Worm (Caenorhabditis elegans) whole organism, L1 larva: Measurements from ENCODE around the gene K01G12.3.

Source experiments
- aha-1 ChIP-seq: fragments of 150-350 bp; optimal IDR thresholded peaks from 2 replicates; lab custom pipeline; 2014; ENCODE audit warnings: missing biosample characterization, missing genetic modification characterization
- aly-2 ChIP-seq: fragments of 150-350 bp; optimal IDR thresholded peaks from 2 replicates; lab custom pipeline; 2014; ENCODE audit warnings: missing biosample characterization, missing genetic modification characterization
- ama-1 ChIP-seq: fragments of 150-350 bp; optimal IDR thresholded peaks from 2 replicates; lab custom pipeline; 2014
- ceh-63 ChIP-seq: fragments of 200-800 bp; sonication (Bioruptor generic); optimal IDR thresholded peaks from 2 replicates; lab custom pipeline; 2018; ENCODE audit warnings: mild to moderate bottlenecking, missing genetic modification characterization, missing compliant biosample characterization
- ceh-82 ChIP-seq, 3 experiments: fragments of 150-350 bp in 1 of 3; sonication (generic microtip) in 2 of 3; optimal IDR thresholded peaks; 2 replicates each; lab custom pipeline; 2014 to 2017; ENCODE audit warnings: missing biosample characterization in 3 of 3, missing genetic modification characterization in 3 of 3
- ceh-88 ChIP-seq: fragments of 200-800 bp; sonication (Bioruptor generic); IDR thresholded peaks from 2 replicates; pipeline ENCODE4 v1.3.6; 2022; ENCODE audit warnings: missing genetic modification characterization, missing compliant biosample characterization
- ceh-90 ChIP-seq: sonication (generic microtip); optimal IDR thresholded peaks from 2 replicates; lab custom pipeline; 2016; ENCODE audit warnings: missing genetic modification characterization, missing compliant biosample characterization
- ces-1 ChIP-seq: fragments of 150-350 bp; optimal IDR thresholded peaks from 2 replicates; lab custom pipeline; 2014; ENCODE audit warnings: missing biosample characterization, missing genetic modification reagents, missing genetic modification characterization
- dpl-1 ChIP-seq, 3 experiments: fragments of 150-350 bp in 2 of 3; sonication (generic microtip) in 1 of 3; optimal IDR thresholded peaks; 2 replicates each; lab custom pipeline; 2014 to 2017; ENCODE audit warnings: missing biosample characterization in 3 of 3, missing genetic modification characterization in 3 of 3, missing genetic modification reagents in 3 of 3
- dsc-1 ChIP-seq: sonication (generic microtip); optimal IDR thresholded peaks from 2 replicates; lab custom pipeline; 2016; ENCODE audit warnings: mild to moderate bottlenecking, missing genetic modification characterization, missing compliant biosample characterization
- efl-3 ChIP-seq: fragments of 200-800 bp; sonication (Bioruptor generic); optimal IDR thresholded peaks from 2 replicates; lab custom pipeline; 2018; ENCODE audit warnings: mild to moderate bottlenecking, missing genetic modification characterization, missing compliant biosample characterization
- egl-13 ChIP-seq: sonication (generic microtip); optimal IDR thresholded peaks from 2 replicates; lab custom pipeline; 2016; ENCODE audit warnings: missing genotype, missing genetic modification reagents, missing genetic modification characterization, missing compliant biosample characterization
- egl-27 ChIP-seq, 2 experiments: fragments of 150-350 bp in 1 of 2; sonication (generic microtip); optimal IDR thresholded peaks; 3 replicates each; lab custom pipeline; 2017 to 2018; ENCODE audit warnings: missing biosample characterization in 2 of 2, missing genetic modification characterization in 2 of 2, missing genetic modification reagents in 2 of 2
- elt-3 ChIP-seq, 6 experiments: fragments of 150-350 bp in 1 of 6; sonication (generic microtip); optimal IDR thresholded peaks; 2 replicates each; lab custom pipeline; 2017 to 2018; ENCODE audit warnings: missing biosample characterization in 6 of 6, missing genetic modification characterization in 6 of 6, inconsistent platforms in 1 of 6
- ets-5 ChIP-seq: fragments of 200-800 bp; sonication (Bioruptor generic); IDR thresholded peaks from 2 replicates; pipeline ENCODE4 v1.3.6; 2022; ENCODE audit warnings: missing genetic modification characterization, missing compliant biosample characterization
- fkh-4 ChIP-seq: sonication (generic microtip); optimal IDR thresholded peaks from 2 replicates; lab custom pipeline; 2016; ENCODE audit warnings: missing compliant biosample characterization, missing genetic modification characterization, borderline replicate concordance
- grh-1 ChIP-seq: fragments of 200-800 bp; sonication (Bioruptor generic); IDR thresholded peaks from 2 replicates; pipeline ENCODE4 v1.3.6; 2022; ENCODE audit warnings: missing genetic modification reagents, missing genetic modification characterization, missing compliant biosample characterization
- hpl-2 ChIP-seq: fragments of 150-350 bp; optimal IDR thresholded peaks from 2 replicates; lab custom pipeline; 2014; ENCODE audit warnings: missing biosample characterization, missing genetic modification reagents, missing genetic modification characterization
- isw-1 ChIP-seq: fragments of 200-800 bp; sonication (Bioruptor generic); IDR thresholded peaks from 2 replicates; pipeline ENCODE4 v1.3.6; 2022; ENCODE audit warnings: missing genetic modification characterization, missing compliant biosample characterization
- lin-14 ChIP-seq: fragments of 200-800 bp; sonication (Bioruptor generic); optimal IDR thresholded peaks from 2 replicates; lab custom pipeline; 2018; ENCODE audit warnings: mild to moderate bottlenecking, missing genetic modification characterization, moderate library complexity, missing compliant biosample characterization
- lin-15B ChIP-seq: fragments of 150-350 bp; sonication (generic microtip); optimal IDR thresholded peaks from 3 replicates; lab custom pipeline; 2014; ENCODE audit warnings: missing biosample characterization, missing genetic modification characterization
- lin-39 ChIP-seq: fragments of 150-350 bp; optimal IDR thresholded peaks from 2 replicates; lab custom pipeline; 2014; ENCODE audit warnings: missing biosample characterization, missing genetic modification reagents, missing genetic modification characterization
- lir-3 ChIP-seq: sonication (generic microtip); optimal IDR thresholded peaks from 2 replicates; lab custom pipeline; 2016; ENCODE audit warnings: mild to moderate bottlenecking, missing genetic modification characterization, moderate library complexity, missing compliant biosample characterization; ENCODE audit not compliant: poor library complexity
- lsy-2 ChIP-seq, 2 experiments: fragments of 150-350 bp; optimal IDR thresholded peaks; 2 replicates each; lab custom pipeline; 2014; ENCODE audit warnings: missing biosample characterization in 2 of 2, missing genetic modification characterization in 2 of 2
- mdl-1 ChIP-seq, 2 experiments: fragments of 150-350 bp; optimal IDR thresholded peaks; 2 replicates each; lab custom pipeline; 2014 to 2017; ENCODE audit warnings: missing biosample characterization in 2 of 2, missing genetic modification characterization in 2 of 2, inconsistent platforms in 1 of 2
- mef-2 ChIP-seq: fragments of 150-350 bp; optimal IDR thresholded peaks from 2 replicates; lab custom pipeline; 2014; ENCODE audit warnings: missing biosample characterization, missing genetic modification characterization
- mep-1 ChIP-seq: fragments of 150-350 bp; optimal IDR thresholded peaks from 2 replicates; lab custom pipeline; 2014; ENCODE audit warnings: missing biosample characterization, missing genetic modification characterization
- nhr-19 ChIP-seq: fragments of 200-800 bp; sonication (Bioruptor generic); conservative IDR thresholded peaks from 2 replicates; pipeline ENCODE4 v1.3.6; 2022; ENCODE audit warnings: missing genetic modification characterization, missing compliant biosample characterization
- nhr-20 ChIP-seq: sonication (generic microtip); optimal IDR thresholded peaks from 2 replicates; lab custom pipeline; 2016; ENCODE audit warnings: mild to moderate bottlenecking, missing genetic modification characterization, missing compliant biosample characterization
- nhr-28 ChIP-seq: fragments of 150-350 bp; optimal IDR thresholded peaks from 2 replicates; lab custom pipeline; 2014; ENCODE audit warnings: missing biosample characterization, missing genetic modification characterization
- nhr-71 ChIP-seq: sonication (generic microtip); optimal IDR thresholded peaks from 2 replicates; lab custom pipeline; 2016; ENCODE audit warnings: mild to moderate bottlenecking, missing genetic modification characterization, moderate library complexity, missing compliant biosample characterization
- nhr-77 ChIP-seq: fragments of 150-350 bp; optimal IDR thresholded peaks from 2 replicates; lab custom pipeline; 2014; ENCODE audit warnings: missing biosample characterization, missing genetic modification characterization
- nhr-84 ChIP-seq: sonication (generic microtip); optimal IDR thresholded peaks from 2 replicates; lab custom pipeline; 2017; ENCODE audit warnings: missing biosample characterization, missing genetic modification characterization
- nhr-85 ChIP-seq: sonication (generic microtip); peaks from one replicate; lab custom pipeline; 2016; ENCODE audit warnings: missing genetic modification characterization, inconsistent platforms, missing compliant biosample characterization
- nhr-90 ChIP-seq: sonication (generic microtip); optimal IDR thresholded peaks from 2 replicates; lab custom pipeline; 2016; ENCODE audit warnings: mild to moderate bottlenecking, missing genetic modification characterization, missing compliant biosample characterization; ENCODE audit not compliant: poor library complexity
- pqm-1 ChIP-seq: sonication (generic microtip); optimal IDR thresholded peaks from 3 replicates; lab custom pipeline; 2017; ENCODE audit warnings: missing biosample characterization, missing genetic modification characterization
- rnt-1 ChIP-seq: sonication (generic microtip); optimal IDR thresholded peaks from 2 replicates; lab custom pipeline; 2016; ENCODE audit warnings: mild to moderate bottlenecking, missing genetic modification characterization, moderate library complexity, missing compliant biosample characterization
- skn-1 ChIP-seq: fragments of 150-350 bp; optimal IDR thresholded peaks from 2 replicates; lab custom pipeline; 2014; ENCODE audit warnings: missing biosample characterization, missing genetic modification characterization
- snpc-4 ChIP-seq: fragments of 150-350 bp; optimal IDR thresholded peaks from 2 replicates; lab custom pipeline; 2014; ENCODE audit warnings: missing biosample characterization, missing genetic modification characterization
- sox-4 ChIP-seq: sonication (generic microtip); optimal IDR thresholded peaks from 2 replicates; lab custom pipeline; 2016; ENCODE audit warnings: missing genetic modification characterization, missing compliant biosample characterization
- tbx-2 ChIP-seq: sonication (generic microtip); optimal IDR thresholded peaks from 2 replicates; lab custom pipeline; 2016; ENCODE audit warnings: missing genetic modification characterization, missing compliant biosample characterization
- unc-30 ChIP-seq: sonication (generic microtip); optimal IDR thresholded peaks from 2 replicates; lab custom pipeline; 2017; ENCODE audit warnings: missing biosample characterization, missing genetic modification characterization
- unc-62 ChIP-seq: fragments of 150-350 bp; optimal IDR thresholded peaks from 2 replicates; lab custom pipeline; 2014; ENCODE audit warnings: missing biosample characterization, missing genetic modification reagents, missing genetic modification characterization
- unc-86 ChIP-seq: sonication (generic microtip); optimal IDR thresholded peaks from 2 replicates; lab custom pipeline; 2016; ENCODE audit warnings: missing genetic modification characterization, missing compliant biosample characterization
- zag-1 ChIP-seq: fragments of 150-350 bp; optimal IDR thresholded peaks from 2 replicates; lab custom pipeline; 2014; ENCODE audit warnings: missing biosample characterization, missing genetic modification characterization
- zip-4 ChIP-seq: fragments of 200-800 bp; sonication (Bioruptor generic); optimal IDR thresholded peaks from 2 replicates; lab custom pipeline; 2018; ENCODE audit warnings: mild to moderate bottlenecking, missing genetic modification characterization, moderate library complexity, missing compliant biosample characterization

K01G12.3 gene

ce11 chrIV:14196176-14196575 is 2.9 kb downstream of the K01G12.3 start, which contains the start of gene F02H6.2:
TSS of gene F02H6.2 (plus strand) at chrIV:14196476.
- no peak for TF ChIP-seq efl-3
- no peak for TF ChIP-seq nhr-84 (tag; lab: Kevin White, UChicago)
- no peak for TF ChIP-seq skn-1 (tag; lab: Kevin White, UChicago)
- no peak for TF ChIP-seq zag-1 (tag; lab: Kevin White, UChicago)
- TF ChIP-seq unc-62 (GFP tag; lab: Kevin White, UChicago), result no peak
- TF ChIP-seq ceh-63, result no peak
- no peak for TF ChIP-seq dpl-1 (GFP tag; optimal IDR thresholded peaks at IDR 0.05; lab: Kevin White, UChicago)
- TF ChIP-seq hpl-2, result no peak
- no peak for TF ChIP-seq ets-5 (GFP tag; lab: Robert Waterston, UW)
- no peak for TF ChIP-seq pqm-1 (tag; lab: Kevin White, UChicago)
- TF ChIP-seq grh-1, result no peak
- TF ChIP-seq lin-15B (tag; lab: Kevin White, UChicago), result no peak
- TF ChIP-seq sox-4, result no peak
- TF ChIP-seq tbx-2 (tag; lab: Kevin White, UChicago), result no peak
- no peak for TF ChIP-seq snpc-4 (tag; lab: Kevin White, UChicago)
- TF ChIP-seq lir-3 (tag; lab: Kevin White, UChicago), result no peak
- TF ChIP-seq isw-1 (GFP tag; lab: Robert Waterston, UW), result no peak
- TF ChIP-seq, all 84 proteins: peak for 0

ce11 chrIV:14203162-14203561 is 9.9 kb downstream of the K01G12.3 start, which contains the start of gene F02H6.3:
TSS of gene F02H6.3 (plus strand) at chrIV:14203427.
- TF ChIP-seq lin-14 (GFP tag; lab: Kevin White, UChicago) (no peak), mdl-1 (tag; optimal IDR thresholded peaks at IDR 0.05; lab: Kevin White, UChicago) (no peak), nhr-20 (tag; lab: Kevin White, UChicago) (no peak), ceh-88 (no peak), zag-1 (tag; lab: Kevin White, UChicago) (no peak), dsc-1 (tag; lab: Kevin White, UChicago) (no peak)

- TF ChIP-seq ceh-90 (tag; lab: Kevin White, UChicago), result no peak
Observed at ce11 chrIV:14215777-14216176, 22.5 kb downstream of the K01G12.3 start.

ce11 chrIV:14219714-14220113 is 26.4 kb downstream of the K01G12.3 start, which contains the start of gene sqrd-1:
TSS of gene sqrd-1 (plus strand) at chrIV:14219871.
- TF ChIP-seq aha-1 (peak; percentile 99), grh-1 (peak; percentile 17; the same call in 1 of the 2 replicates), nhr-85 (tag; lab: Kevin White, UChicago) (peak; percentile 82), nhr-77 (tag; lab: Kevin White, UChicago) (no peak), mep-1 (tag; lab: Kevin White, UChicago) (peak; percentile 42), nhr-71 (tag; lab: Kevin White, UChicago) (peak; percentile 24), nhr-90 (tag; lab: Kevin White, UChicago) (peak; percentile 9), egl-27 (tag; optimal IDR thresholded peaks at IDR 0.05; lab: Kevin White, UChicago) (no peak), lsy-2 (tag; optimal IDR thresholded peaks at IDR 0.05; lab: Kevin White, UChicago) (peak in 1 of 2 experiments; percentile 26), skn-1 (tag; lab: Kevin White, UChicago) (no peak), lin-14 (GFP tag; lab: Kevin White, UChicago) (peak; percentile 54), nhr-20 (tag; lab: Kevin White, UChicago) (peak; percentile 53), ceh-88 (no peak), ces-1 (no peak), nhr-84 (tag; lab: Kevin White, UChicago) (no peak), rnt-1 (tag; lab: Kevin White, UChicago) (peak; percentile 40), ets-5 (GFP tag; lab: Robert Waterston, UW) (no peak), fkh-4 (tag; lab: Kevin White, UChicago) (no peak), lir-3 (tag; lab: Kevin White, UChicago) (no peak), ama-1 (lab: Kevin White, UChicago) (no peak), nhr-19 (GFP tag; lab: Robert Waterston, UW) (peak; percentile 42; the same call in 1 of the 2 replicates), ceh-82 (tag; optimal IDR thresholded peaks at IDR 0.05; lab: Kevin White, UChicago) (no peak), dpl-1 (GFP tag; optimal IDR thresholded peaks at IDR 0.05; lab: Kevin White, UChicago) (peak in 1 of 3 experiments; percentile 0), unc-86 (no peak), mef-2 (tag; lab: Kevin White, UChicago) (no peak), lin-39 (tag; lab: Kevin White, UChicago) (no peak), aly-2 (tag; lab: Kevin White, UChicago) (no peak), zip-4 (GFP tag; lab: Kevin White, UChicago) (no peak), elt-3 (tag; optimal IDR thresholded peaks at IDR 0.05; lab: Kevin White, UChicago) (no peak), unc-30 (no peak), egl-13 (no peak), nhr-28 (tag; lab: Kevin White, UChicago) (no peak), ceh-90 (tag; lab: Kevin White, UChicago) (no peak)
